Worm (Caenorhabditis elegans) whole organism, L4 larva: Measurements from ENCODE around the gene B0416.4.

Source experiments
- dmd-8 ChIP-seq: fragments of 200-800 bp; sonication (Bioruptor generic); IDR thresholded peaks from 2 replicates; pipeline ENCODE4 v1.3.6; 2022; ENCODE audit warnings: missing genetic modification characterization, missing compliant biosample characterization
- dve-1 ChIP-seq: sonication (generic microtip); optimal IDR thresholded peaks from 2 replicates; lab custom pipeline; 2017; ENCODE audit warnings: antibody characterized with exemption, mild to moderate bottlenecking, missing genetic modification characterization, missing compliant biosample characterization; ENCODE audit not compliant: insufficient read depth
- egl-43 ChIP-seq: fragments of 200-800 bp; sonication (Bioruptor generic); IDR thresholded peaks from 2 replicates; pipeline ENCODE4 v1.3.6; 2022; ENCODE audit warnings: missing genetic modification reagents, missing genetic modification characterization, missing compliant biosample characterization
- fos-1 ChIP-seq: fragments of 150-350 bp; optimal IDR thresholded peaks from 2 replicates; lab custom pipeline; 2014; ENCODE audit warnings: missing biosample characterization, missing genetic modification characterization
- jun-1 ChIP-seq: fragments of 150-350 bp; optimal IDR thresholded peaks from 2 replicates; lab custom pipeline; 2014; ENCODE audit warnings: missing biosample characterization, missing genetic modification reagents, missing genetic modification characterization
- lin-29 ChIP-seq: fragments of 200-800 bp; sonication (Bioruptor generic); IDR thresholded peaks from 2 replicates; pipeline ENCODE4 v1.3.6; 2022; ENCODE audit warnings: missing genetic modification reagents, missing genetic modification characterization, missing compliant biosample characterization
- madf-5 ChIP-seq, 2 experiments: fragments of 200-800 bp; sonication (Bioruptor generic); IDR thresholded peaks; 2 replicates each; pipeline ENCODE4 v1.3.6; 2022; ENCODE audit warnings: missing compliant biosample characterization in 2 of 2, missing genetic modification characterization in 2 of 2
- nhr-111 ChIP-seq: fragments of 200-800 bp; sonication (Bioruptor generic); optimal IDR thresholded peaks from 2 replicates; lab custom pipeline; 2018; ENCODE audit warnings: mild to moderate bottlenecking, missing genetic modification characterization, missing compliant biosample characterization
- nhr-6 ChIP-seq: fragments of 150-350 bp; optimal IDR thresholded peaks from 2 replicates; lab custom pipeline; 2014; ENCODE audit warnings: missing biosample characterization, missing genetic modification characterization
- skn-1 ChIP-seq: fragments of 150-350 bp; optimal IDR thresholded peaks from 2 replicates; lab custom pipeline; 2014; ENCODE audit warnings: missing biosample characterization, missing genetic modification characterization
- zfp-2 ChIP-seq: sonication (generic microtip); optimal IDR thresholded peaks from 2 replicates; lab custom pipeline; 2016; ENCODE audit warnings: mild to moderate bottlenecking, missing genetic modification characterization, missing compliant biosample characterization
- ztf-11 ChIP-seq: fragments of 150-350 bp; optimal IDR thresholded peaks from 2 replicates; lab custom pipeline; 2014; ENCODE audit warnings: missing biosample characterization, missing genetic modification characterization

- TF ChIP-seq dmd-8 (no peak), lin-29 (GFP tag; lab: Robert Waterston, UW) (no peak), nhr-111 (GFP tag; lab: Kevin White, UChicago) (no peak), ztf-11 (tag; lab: Kevin White, UChicago) (no peak), nhr-6 (tag; lab: Kevin White, UChicago) (no peak), skn-1 (tag; lab: Kevin White, UChicago) (no peak), jun-1 (tag; lab: Kevin White, UChicago) (no peak), fos-1 (tag; lab: Kevin White, UChicago) (no peak), egl-43 (GFP tag; lab: Robert Waterston, UW) (no peak), dve-1 (tag; lab: Kevin White, UChicago) (no peak), zfp-2 (tag; lab: Kevin White, UChicago) (no peak), madf-5 (GFP tag; IDR thresholded peaks at IDR 0.05; lab: Robert Waterston, UW) (no peak)
Measured at ce11 chrX:9319080-9319479, 40.3 kb downstream of the B0416.4 start, which contains the start of gene npr-7.
